Worm (Caenorhabditis elegans): ENCODE measurements around the gene E03H12.4.

DNA sequence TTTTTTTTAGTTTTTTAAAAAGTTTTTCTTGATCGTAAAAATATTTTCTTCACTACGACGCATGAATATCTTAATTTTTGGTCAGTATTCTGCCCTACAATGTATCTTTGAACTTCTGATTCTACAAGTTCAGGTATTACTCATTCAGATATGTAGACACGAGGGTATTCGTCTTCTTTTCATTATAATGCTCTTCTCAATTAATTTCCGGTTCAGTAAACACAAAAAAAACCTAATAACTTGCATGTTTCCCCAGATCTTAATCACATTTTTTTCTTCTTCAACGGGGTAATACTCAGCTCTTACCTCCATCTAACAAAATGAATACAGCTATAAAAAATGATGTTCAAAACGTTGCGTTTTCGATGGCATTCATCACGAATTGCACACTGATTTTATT, 9.7 kb downstream of the E03H12.4 start, which contains the start of gene str-162:
- TF ChIP-seq snpc-4 (tag; optimal IDR thresholded peaks at IDR 0.05) (no peak), ama-1 (optimal IDR thresholded peaks at IDR 0.05) (no peak), dmd-8 (GFP tag; IDR thresholded peaks at IDR 0.05) (no peak), R02D3.7 (tag; optimal IDR thresholded peaks at IDR 0.05) (no peak)

Data from whole organism, L4 larva.